Fruit fly (Drosophila melanogaster) whole organism, prepupa: ENCODE measurements around the gene Cyp310a1.

ENCODE experiments used
- CG10669 ChIP-seq: fragments of 200-800 bp; sonication (Bioruptor generic); optimal IDR thresholded peaks from 3 replicates; lab custom pipeline; 2018; ENCODE audit warnings: missing biosample characterization, mild to moderate bottlenecking, missing genetic modification characterization, moderate library complexity
- CG11762 ChIP-seq: fragments of 200-800 bp; sonication (Bioruptor generic); optimal IDR thresholded peaks from 3 replicates; lab custom pipeline; 2016; ENCODE audit warnings: missing biosample characterization, missing genetic modification characterization; ENCODE audit not compliant: insufficient read depth
- CG9139 ChIP-seq: fragments of 200-800 bp; sonication (Bioruptor generic); optimal IDR thresholded peaks from 3 replicates; lab custom pipeline; 2017; ENCODE audit warnings: missing biosample characterization, mild to moderate bottlenecking, missing genetic modification characterization
- Gug ChIP-seq: fragments of 200-800 bp; sonication (Bioruptor generic); IDR thresholded peaks from 2 replicates; pipeline ENCODE4 v1.3.6; 2022; ENCODE audit warnings: missing biosample characterization, missing genetic modification characterization

DNA sequence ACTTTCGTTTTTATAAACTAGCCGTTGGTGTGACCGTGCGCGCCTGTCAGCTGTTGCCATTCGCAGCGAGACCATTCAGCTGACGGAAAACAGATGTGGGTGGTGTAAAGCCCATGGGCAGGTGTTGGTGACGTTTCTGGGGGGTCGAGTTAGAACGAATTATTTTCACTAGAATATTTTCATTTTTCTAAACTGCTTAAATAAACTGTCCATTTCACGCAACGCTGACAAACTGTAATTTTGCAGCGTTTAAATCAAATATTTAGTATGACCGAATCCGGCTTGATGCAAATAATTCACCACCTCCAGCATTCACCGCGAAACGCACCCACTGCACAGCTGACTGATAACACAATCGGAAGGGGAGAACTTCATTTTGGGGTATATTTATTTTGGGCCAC is 42.6 kb upstream of the Cyp310a1 start, which contains the start of the genes CG10383 and CG10338:
- TF ChIP-seq Gug (peak; percentile 86), CG9139 (GFP tag; lab: Kevin White, UChicago) (no peak), CG10669 (peak; percentile 64), CG11762 (GFP tag; lab: Kevin White, UChicago) (peak; percentile 51)
